Worm (Caenorhabditis elegans): ENCODE data around the gene glr-1.
A peak's percentile ranks its signal among the peaks of the same experiment; 100 is the strongest.

DNA sequence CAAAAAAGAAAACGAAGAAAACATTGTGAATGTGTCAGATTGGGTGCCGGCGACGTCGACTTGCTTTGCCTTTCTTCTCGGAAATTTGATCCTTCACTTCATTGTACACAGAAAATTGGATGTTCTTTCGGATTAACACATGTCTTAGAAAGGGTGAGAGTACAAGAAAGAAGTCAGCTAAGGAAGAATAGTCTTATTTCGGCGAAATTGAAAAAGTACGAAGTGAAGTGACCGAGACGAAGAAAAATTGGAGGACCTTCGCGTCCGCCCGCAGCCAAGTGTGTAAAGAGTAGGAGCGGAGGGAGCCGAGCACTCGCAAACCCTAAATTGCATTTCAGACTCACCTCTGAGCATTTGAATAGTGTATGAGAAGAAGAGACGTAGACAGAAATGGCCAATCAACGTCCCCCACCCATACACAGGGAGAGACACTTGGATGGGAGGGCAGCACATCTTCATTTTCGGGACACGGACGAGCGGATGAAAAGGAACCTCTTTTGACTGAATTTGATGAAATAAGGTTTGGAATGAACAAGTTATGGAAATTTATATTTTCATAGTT lies at the start of gene glr-1:
- TF ChIP-seq mab-9 (GFP tag; IDR thresholded peaks at IDR 0.05) (no peak), egl-27 (tag; optimal IDR thresholded peaks at IDR 0.05) (no peak), snpc-4 (tag; optimal IDR thresholded peaks at IDR 0.05) (no peak), Y116A8C.19 (tag; optimal IDR thresholded peaks at IDR 0.05; ENCODE audit: borderline replicate concordance) (no peak), nhr-11 (tag; optimal IDR thresholded peaks at IDR 0.05) (no peak), sup-37 (GFP tag; optimal IDR thresholded peaks at IDR 0.05) (no peak), fkh-10 (GFP tag; optimal IDR thresholded peaks at IDR 0.05) (peak; percentile 74), skn-1 (tag; optimal IDR thresholded peaks at IDR 0.05) (no peak)

All from whole organism, L1 larva.